Worm (Caenorhabditis elegans): ENCODE data around the gene srh-142.

srh-142 gene

DNA sequence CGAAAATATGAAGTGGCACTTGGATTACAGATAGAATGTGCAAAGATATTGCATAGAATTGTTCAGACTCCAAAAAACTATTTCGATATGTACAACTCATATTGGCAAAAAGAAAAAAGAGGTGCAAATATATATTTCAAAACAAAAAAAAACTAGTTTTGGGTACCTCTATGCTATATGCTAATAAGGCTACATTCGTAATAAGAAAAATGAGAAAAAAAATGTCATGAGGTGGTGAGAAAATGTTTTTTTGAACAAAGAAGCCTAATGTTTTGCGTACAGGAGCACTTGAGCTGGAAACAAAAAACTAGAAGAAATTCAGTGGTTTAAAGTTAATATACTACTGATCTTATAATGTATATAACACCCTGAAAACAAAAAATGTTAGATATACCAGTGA is at the start of gene srh-142:
Gene srh-142 (minus strand): TSS at position 101 of the 400 bp plus-strand sequence.
- TF ChIP-seq ref-1 (GFP tag; conservative IDR thresholded peaks at IDR 0.05), result no peak
- TF ChIP-seq ztf-29 (GFP tag; IDR thresholded peaks at IDR 0.05), result no peak
- no peak for TF ChIP-seq klf-2 (GFP tag; conservative IDR thresholded peaks at IDR 0.05)
- TF ChIP-seq flt-1 (GFP tag; IDR thresholded peaks at IDR 0.05), result no peak
- TF ChIP-seq T22C8.4 (GFP tag; IDR thresholded peaks at IDR 0.05), result no peak
- TF ChIP-seq med-1 (GFP tag; optimal IDR thresholded peaks at IDR 0.05; ENCODE audit: insufficient read depth), result no peak
- TF ChIP-seq ztf-23 (GFP tag; IDR thresholded peaks at IDR 0.05), result no peak
- no peak for TF ChIP-seq tab-1 (GFP tag; IDR thresholded peaks at IDR 0.05)
- TF ChIP-seq cog-1 (tag; optimal IDR thresholded peaks at IDR 0.05), result no peak

DNA sequence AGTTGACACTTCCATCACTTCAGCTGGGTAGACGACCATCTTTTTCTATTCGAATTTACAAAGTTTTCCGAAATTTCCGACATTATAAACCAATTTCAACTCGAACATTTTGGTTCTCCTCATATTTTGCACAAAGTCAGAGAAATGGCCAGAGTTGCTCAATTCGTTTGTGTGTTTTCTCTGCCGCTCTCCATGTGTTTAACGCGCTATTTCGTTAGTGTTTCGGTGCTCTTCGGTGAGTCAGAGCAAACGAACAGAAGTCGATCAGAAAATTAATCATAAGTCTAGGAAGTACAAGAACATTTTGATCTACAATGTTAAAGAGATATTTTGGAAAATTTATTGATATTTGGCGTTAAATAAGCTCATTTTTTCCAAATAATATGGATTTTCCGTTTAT is 47.9 kb upstream of the srh-142 start, which contains the start of gene srr-3:
Gene srr-3 (minus strand): TSS at position 101 of the 400 bp plus-strand sequence.
- TF ChIP-seq ztf-29 (GFP tag; IDR thresholded peaks at IDR 0.05) (no peak), med-1 (GFP tag; optimal IDR thresholded peaks at IDR 0.05; ENCODE audit: insufficient read depth) (no peak)

DNA sequence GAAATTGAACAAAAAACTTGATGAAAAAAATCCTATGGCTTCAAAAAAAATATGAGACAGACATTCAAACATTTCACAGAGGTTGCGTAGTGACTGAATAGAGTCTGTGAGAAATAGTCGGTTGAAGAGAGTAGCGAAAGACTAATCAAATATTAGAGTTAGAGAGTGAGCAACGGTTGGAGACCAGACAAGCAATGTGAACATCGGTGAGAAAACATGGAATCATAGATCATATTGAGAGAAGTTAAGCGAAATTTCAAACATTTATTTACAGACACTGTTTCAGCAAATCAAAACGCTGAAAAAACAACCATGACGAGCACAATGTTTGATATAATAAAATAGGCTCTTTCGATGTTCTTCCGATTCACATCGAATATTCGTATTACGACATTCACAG is 45.9 kb upstream of the srh-142 start:
- TF ChIP-seq ref-1 (GFP tag; conservative IDR thresholded peaks at IDR 0.05), result no peak
- no peak for TF ChIP-seq klf-2 (GFP tag; conservative IDR thresholded peaks at IDR 0.05)
- no peak for TF ChIP-seq ztf-23 (GFP tag; IDR thresholded peaks at IDR 0.05)
- no peak for TF ChIP-seq flt-1 (GFP tag; IDR thresholded peaks at IDR 0.05)
- no peak for TF ChIP-seq cog-1 (tag; optimal IDR thresholded peaks at IDR 0.05)

DNA sequence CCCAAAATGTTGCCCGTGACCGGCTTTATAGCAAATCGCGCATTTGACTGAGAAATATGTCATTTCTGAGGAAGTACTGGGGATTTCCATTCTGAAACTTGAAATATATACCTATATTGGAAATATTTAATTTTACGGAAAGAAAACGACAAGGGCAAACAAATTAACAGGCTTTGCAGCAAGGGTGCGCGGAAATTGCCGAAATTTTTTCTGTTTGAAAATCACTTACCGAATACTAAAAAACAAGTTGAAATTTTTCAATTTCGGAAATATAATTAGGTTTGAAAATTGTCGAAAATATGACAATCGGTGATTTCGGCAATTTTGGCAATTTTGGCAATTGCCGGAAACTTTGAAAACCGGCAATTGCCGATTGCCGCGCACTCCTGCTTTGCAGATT is 45.1 kb upstream of the srh-142 start, which contains the start of gene nhr-54:
Gene nhr-54 (minus strand): TSS at position 101 of the 400 bp plus-strand sequence.
- TF ChIP-seq klf-2 (GFP tag; conservative IDR thresholded peaks at IDR 0.05) (no peak), tab-1 (GFP tag; IDR thresholded peaks at IDR 0.05) (no peak), ztf-29 (GFP tag; IDR thresholded peaks at IDR 0.05) (no peak)

DNA sequence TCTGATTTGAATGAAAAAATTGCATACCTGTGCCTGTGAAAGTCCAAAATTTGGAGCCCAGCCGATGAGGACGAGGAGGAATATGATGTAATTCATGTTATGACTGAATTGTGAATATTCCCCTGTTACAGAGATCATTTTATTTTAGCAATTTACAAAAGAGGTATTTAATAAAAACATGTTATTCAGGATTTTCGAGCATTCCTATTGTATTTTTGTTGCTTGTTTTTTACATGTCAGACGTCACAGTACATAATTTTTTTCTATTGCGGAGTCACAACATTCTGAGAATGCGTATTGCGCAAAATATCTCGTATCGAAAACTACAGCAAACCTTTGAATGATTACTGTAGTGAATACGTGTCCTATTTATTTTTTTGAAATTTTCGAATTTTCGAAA is 42.4 kb upstream of the srh-142 start, which contains the start of gene F36D3.14:
Gene F36D3.14 (minus strand): TSS at position 101 of the 400 bp plus-strand sequence.
- TF ChIP-seq ztf-29 (GFP tag; IDR thresholded peaks at IDR 0.05), result no peak
- TF ChIP-seq ref-1 (GFP tag; conservative IDR thresholded peaks at IDR 0.05), result no peak
- no peak for TF ChIP-seq T22C8.4 (GFP tag; IDR thresholded peaks at IDR 0.05)
- no peak for TF ChIP-seq cog-1 (tag; optimal IDR thresholded peaks at IDR 0.05)
- TF ChIP-seq med-1 (GFP tag; optimal IDR thresholded peaks at IDR 0.05; ENCODE audit: insufficient read depth), result no peak
- TF ChIP-seq tab-1 (GFP tag; IDR thresholded peaks at IDR 0.05), result no peak
- no peak for TF ChIP-seq klf-2 (GFP tag; conservative IDR thresholded peaks at IDR 0.05)
- no peak for TF ChIP-seq flt-1 (GFP tag; IDR thresholded peaks at IDR 0.05)
- TF ChIP-seq ztf-23 (GFP tag; IDR thresholded peaks at IDR 0.05), result no peak

DNA sequence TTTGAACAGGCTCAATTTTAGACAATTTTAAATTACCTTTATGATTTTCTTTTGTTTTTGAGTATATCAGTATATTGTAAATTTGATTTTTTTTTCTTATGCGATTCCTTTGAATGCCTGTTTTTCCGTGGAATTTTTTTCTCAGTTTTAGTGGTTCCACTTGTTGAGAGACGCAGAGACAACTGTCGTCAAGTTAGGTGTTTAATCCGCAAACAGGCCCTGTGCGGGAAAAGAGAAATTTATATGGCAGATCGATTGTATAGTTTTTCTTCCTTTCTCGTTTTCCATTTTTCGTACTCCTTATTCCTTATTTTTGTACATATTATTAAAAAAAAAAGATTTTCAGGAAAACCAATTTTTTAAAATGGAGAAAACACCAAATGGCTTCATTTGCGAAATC is 38.2 kb upstream of the srh-142 start, which contains the start of gene F36D3.1:
Gene F36D3.1 (plus strand): TSS at position 347 of the 400 bp plus-strand sequence.
- TF ChIP-seq ztf-29 (GFP tag; IDR thresholded peaks at IDR 0.05) (no peak), klf-2 (GFP tag; conservative IDR thresholded peaks at IDR 0.05) (no peak), med-1 (GFP tag; optimal IDR thresholded peaks at IDR 0.05; ENCODE audit: insufficient read depth) (no peak), T22C8.4 (GFP tag; IDR thresholded peaks at IDR 0.05) (no peak), ztf-23 (GFP tag; IDR thresholded peaks at IDR 0.05) (no peak), cog-1 (tag; optimal IDR thresholded peaks at IDR 0.05) (no peak)

DNA sequence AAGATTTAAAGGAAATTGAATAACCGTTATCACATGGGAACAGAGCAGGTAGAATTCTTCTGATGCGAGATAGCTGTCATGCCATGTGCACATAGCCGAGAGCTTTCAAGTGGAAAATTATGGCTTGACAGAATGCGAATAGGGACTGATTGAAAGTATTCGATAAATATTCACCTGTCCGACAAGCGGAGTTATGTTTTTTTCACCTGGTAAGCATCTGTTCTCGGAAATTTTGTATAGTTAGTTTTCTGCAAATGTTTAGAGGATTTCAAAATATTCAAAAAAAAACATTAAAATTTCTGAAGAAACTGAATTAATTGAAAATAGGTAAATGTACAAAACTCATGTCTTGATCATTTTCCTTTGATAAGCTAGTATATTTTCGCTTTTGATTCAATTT is 36.7 kb upstream of the srh-142 start, which contains the start of gene srh-136:
Gene srh-136 (minus strand): TSS at position 93 of the 400 bp plus-strand sequence.
- no peak for TF ChIP-seq klf-2 (GFP tag; conservative IDR thresholded peaks at IDR 0.05)
- no peak for TF ChIP-seq ztf-23 (GFP tag; IDR thresholded peaks at IDR 0.05)
- no peak for TF ChIP-seq tab-1 (GFP tag; IDR thresholded peaks at IDR 0.05)
- no peak for TF ChIP-seq T22C8.4 (GFP tag; IDR thresholded peaks at IDR 0.05)
- no peak for TF ChIP-seq cog-1 (tag; optimal IDR thresholded peaks at IDR 0.05)
- no peak for TF ChIP-seq ztf-29 (GFP tag; IDR thresholded peaks at IDR 0.05)
- no peak for TF ChIP-seq ref-1 (GFP tag; conservative IDR thresholded peaks at IDR 0.05)
- no peak for TF ChIP-seq flt-1 (GFP tag; IDR thresholded peaks at IDR 0.05)

DNA sequence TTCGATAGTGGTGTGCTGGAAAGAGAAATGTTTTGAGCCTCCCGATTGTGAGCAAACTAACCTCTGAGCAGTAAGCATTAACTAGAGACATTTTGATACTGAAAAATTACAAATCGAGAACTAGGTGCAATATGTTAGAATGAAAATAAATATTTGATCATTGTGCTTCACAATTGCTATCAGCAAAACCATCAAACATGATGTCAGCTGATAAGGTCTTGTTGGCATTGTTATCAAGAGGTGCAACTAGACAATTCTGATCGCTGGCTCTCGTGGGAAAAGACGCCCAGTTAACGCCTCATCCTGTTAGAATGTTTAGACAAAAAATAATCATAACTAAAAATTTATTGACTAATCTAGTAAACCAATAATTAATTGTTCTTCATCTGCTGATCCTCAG is 33.6 kb upstream of the srh-142 start, which contains the start of gene comt-2:
Gene comt-2 (minus strand): TSS at position 131 of the 400 bp plus-strand sequence.
- TF ChIP-seq ztf-29 (GFP tag; IDR thresholded peaks at IDR 0.05) (no peak), med-1 (GFP tag; optimal IDR thresholded peaks at IDR 0.05; ENCODE audit: insufficient read depth) (no peak), tab-1 (GFP tag; IDR thresholded peaks at IDR 0.05) (no peak), klf-2 (GFP tag; conservative IDR thresholded peaks at IDR 0.05) (no peak), ref-1 (GFP tag; conservative IDR thresholded peaks at IDR 0.05) (no peak)

DNA sequence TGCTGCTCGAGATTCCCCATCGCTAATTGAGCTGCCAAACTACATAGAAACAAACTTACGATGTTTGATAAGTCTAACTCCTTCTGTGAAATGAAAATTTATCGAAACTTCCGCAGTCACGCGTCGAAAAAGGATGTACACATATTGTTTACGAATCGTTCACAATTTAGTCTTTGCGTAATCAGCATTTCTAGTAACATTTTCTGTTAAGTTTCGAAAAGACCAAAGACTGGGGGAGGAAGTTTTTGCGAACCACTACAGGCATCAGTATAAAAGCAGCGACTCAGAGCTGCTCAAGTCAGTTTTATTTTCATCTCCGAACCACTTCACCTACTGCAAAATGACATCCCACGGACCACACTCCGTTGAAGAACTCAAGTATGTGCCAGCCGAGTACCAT is 27.4 kb upstream of the srh-142 start, which contains the start of gene sqst-4:
Gene sqst-4 (plus strand): TSS at position 301 of the 400 bp plus-strand sequence.
- TF ChIP-seq T22C8.4 (GFP tag; IDR thresholded peaks at IDR 0.05) (no peak), ztf-29 (GFP tag; IDR thresholded peaks at IDR 0.05) (no peak), ztf-23 (GFP tag; IDR thresholded peaks at IDR 0.05) (no peak), flt-1 (GFP tag; IDR thresholded peaks at IDR 0.05) (no peak), klf-2 (GFP tag; conservative IDR thresholded peaks at IDR 0.05) (no peak), ref-1 (GFP tag; conservative IDR thresholded peaks at IDR 0.05) (no peak), tab-1 (GFP tag; IDR thresholded peaks at IDR 0.05) (no peak), cog-1 (tag; optimal IDR thresholded peaks at IDR 0.05) (no peak), med-1 (GFP tag; optimal IDR thresholded peaks at IDR 0.05; ENCODE audit: insufficient read depth) (no peak)

DNA sequence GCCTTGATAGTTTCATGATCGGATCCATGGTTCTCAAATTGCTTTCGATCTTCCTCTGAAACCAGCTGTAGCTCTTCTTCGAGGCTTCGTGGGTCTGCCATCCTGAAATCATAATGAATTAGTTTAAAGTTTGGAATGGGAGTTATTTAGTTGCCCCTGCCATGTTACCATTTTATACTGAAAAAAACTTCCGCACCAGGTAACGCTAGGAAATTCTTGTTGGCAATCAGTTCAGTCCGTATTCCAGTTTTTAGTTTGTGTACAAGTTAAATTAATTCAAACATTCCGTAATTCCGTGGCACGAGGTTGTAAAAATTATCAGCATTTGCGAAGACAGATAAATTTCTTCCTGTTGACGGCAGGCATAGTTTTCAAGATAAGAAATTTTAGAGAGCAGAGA is 26.7 kb upstream of the srh-142 start, which contains the start of gene Y32B12A.5:
Gene Y32B12A.5 (minus strand): TSS at position 101 of the 400 bp plus-strand sequence.
- TF ChIP-seq ztf-23 (GFP tag; IDR thresholded peaks at IDR 0.05) (no peak), ref-1 (GFP tag; conservative IDR thresholded peaks at IDR 0.05) (no peak), cog-1 (tag; optimal IDR thresholded peaks at IDR 0.05) (no peak), flt-1 (GFP tag; IDR thresholded peaks at IDR 0.05) (no peak), ztf-29 (GFP tag; IDR thresholded peaks at IDR 0.05) (no peak), tab-1 (GFP tag; IDR thresholded peaks at IDR 0.05) (no peak), T22C8.4 (GFP tag; IDR thresholded peaks at IDR 0.05) (no peak), klf-2 (GFP tag; conservative IDR thresholded peaks at IDR 0.05) (no peak), med-1 (GFP tag; optimal IDR thresholded peaks at IDR 0.05; ENCODE audit: insufficient read depth) (no peak)

Measured in whole organism, midembryonic.